Worm (Caenorhabditis elegans): Measurements from ENCODE around the gene F57C2.5.

ce11 chrII:14523645-14524223, 4.3 kb downstream of the F57C2.5 start, which contains the start of gene pot-2:
- TF ChIP-seq nhr-12 (tag; optimal IDR thresholded peaks at IDR 0.05) (no peak), nhr-237 (tag; optimal IDR thresholded peaks at IDR 0.05) (no peak), nhr-28 (tag; optimal IDR thresholded peaks at IDR 0.05) (no peak), lin-32 (GFP tag; optimal IDR thresholded peaks at IDR 0.05) (no peak), elt-1 (tag; optimal IDR thresholded peaks at IDR 0.05; ENCODE audit: borderline replicate concordance, insufficient read depth) (no peak), lin-13 (tag; optimal IDR thresholded peaks at IDR 0.05) (no peak), ces-1 (GFP tag; optimal IDR thresholded peaks at IDR 0.05) (no peak), blmp-1 (tag; optimal IDR thresholded peaks at IDR 0.05) (no peak), snpc-4 (tag; optimal IDR thresholded peaks at IDR 0.05) (no peak), nhr-76 (tag; optimal IDR thresholded peaks at IDR 0.05) (no peak), bed-3 (GFP tag; optimal IDR thresholded peaks at IDR 0.05) (no peak), ceh-83 (GFP tag; optimal IDR thresholded peaks at IDR 0.05) (no peak), unc-62 (GFP tag; optimal IDR thresholded peaks at IDR 0.05) (no peak)
